Worm (Caenorhabditis elegans): ENCODE results near the gene ttr-46.

DNA sequence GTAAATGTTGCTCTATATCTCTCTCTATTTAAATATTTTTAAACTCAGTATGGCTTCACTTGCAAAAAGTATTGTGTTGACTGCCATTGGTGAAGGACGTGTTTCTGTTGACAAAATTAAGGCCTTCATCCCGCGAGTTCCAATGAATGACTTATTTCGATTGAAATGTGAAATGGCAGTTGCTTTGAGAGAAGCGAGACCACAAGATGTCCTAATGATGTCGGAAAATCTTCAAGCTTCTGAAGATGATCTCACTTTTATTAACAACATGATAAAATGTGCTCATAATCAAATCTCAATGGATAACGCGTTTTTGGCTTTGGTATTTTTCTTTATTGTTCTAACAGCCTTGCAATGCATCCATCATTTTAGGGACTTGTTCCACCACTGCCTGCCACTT is 29.7 kb upstream of the ttr-46 start, which contains the start of gene ceh-75:
- TF ChIP-seq ztf-11 (tag; optimal IDR thresholded peaks at IDR 0.05): no peak
- no peak for TF ChIP-seq elt-3 (tag; optimal IDR thresholded peaks at IDR 0.05)
- TF ChIP-seq nhr-237 (tag; optimal IDR thresholded peaks at IDR 0.05): no peak
- TF ChIP-seq nhr-12 (tag; optimal IDR thresholded peaks at IDR 0.05): no peak
- no peak for TF ChIP-seq ceh-43 (GFP tag; optimal IDR thresholded peaks at IDR 0.05)
- TF ChIP-seq nhr-76 (tag; optimal IDR thresholded peaks at IDR 0.05): no peak
- no peak for TF ChIP-seq pha-4 (tag; optimal IDR thresholded peaks at IDR 0.05)

Data from whole organism, mixed stage, embryonic.